Worm (Caenorhabditis elegans): ENCODE results near the gene R05H5.3.

Gene R05H5.3

DNA sequence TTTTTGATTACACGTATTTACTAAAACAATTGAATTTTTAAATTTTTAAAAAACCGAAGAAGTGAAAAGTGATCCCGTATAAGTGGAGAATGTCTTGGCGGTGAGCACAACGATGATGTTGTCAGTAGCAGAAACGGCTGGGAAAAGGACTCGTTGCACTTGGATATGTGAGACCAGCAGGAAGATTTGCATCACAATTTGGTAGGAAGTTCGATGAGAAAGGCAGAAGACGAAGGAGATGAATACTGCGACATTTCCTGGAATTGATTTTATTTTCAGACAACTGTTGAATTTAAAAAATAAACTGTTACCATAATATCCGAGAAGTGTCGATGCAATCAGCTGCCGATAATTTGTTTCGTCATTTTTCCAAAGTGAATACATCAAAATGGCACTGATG is 2.5 kb downstream of the R05H5.3 start, which contains the start of gene R05H5.4:
R05H5.4 (minus strand) TSS at position 101 of the 400 bp plus-strand sequence.
- no peak for TF ChIP-seq nhr-12 (tag; optimal IDR thresholded peaks at IDR 0.05)
- no peak for TF ChIP-seq nhr-2 (tag; optimal IDR thresholded peaks at IDR 0.05)
- no peak for TF ChIP-seq mep-1 (tag; optimal IDR thresholded peaks at IDR 0.05)
- no peak for TF ChIP-seq mab-5 (tag; optimal IDR thresholded peaks at IDR 0.05)
- no peak for TF ChIP-seq sptf-1 (tag; optimal IDR thresholded peaks at IDR 0.05)
- TF ChIP-seq elt-3 (tag; optimal IDR thresholded peaks at IDR 0.05): no peak
- TF ChIP-seq nhr-237 (tag; optimal IDR thresholded peaks at IDR 0.05): no peak
- TF ChIP-seq ceh-83 (GFP tag; optimal IDR thresholded peaks at IDR 0.05): no peak
- TF ChIP-seq unc-39 (tag; optimal IDR thresholded peaks at IDR 0.05): no peak
- TF ChIP-seq bed-3 (GFP tag; optimal IDR thresholded peaks at IDR 0.05): no peak
- TF ChIP-seq flh-1 (GFP tag; optimal IDR thresholded peaks at IDR 0.05): no peak
- no peak for TF ChIP-seq M03D4.4 (tag; optimal IDR thresholded peaks at IDR 0.05)
- no peak for TF ChIP-seq ham-2 (GFP tag; optimal IDR thresholded peaks at IDR 0.05)
- no peak for TF ChIP-seq mls-2 (tag; optimal IDR thresholded peaks at IDR 0.05)

DNA sequence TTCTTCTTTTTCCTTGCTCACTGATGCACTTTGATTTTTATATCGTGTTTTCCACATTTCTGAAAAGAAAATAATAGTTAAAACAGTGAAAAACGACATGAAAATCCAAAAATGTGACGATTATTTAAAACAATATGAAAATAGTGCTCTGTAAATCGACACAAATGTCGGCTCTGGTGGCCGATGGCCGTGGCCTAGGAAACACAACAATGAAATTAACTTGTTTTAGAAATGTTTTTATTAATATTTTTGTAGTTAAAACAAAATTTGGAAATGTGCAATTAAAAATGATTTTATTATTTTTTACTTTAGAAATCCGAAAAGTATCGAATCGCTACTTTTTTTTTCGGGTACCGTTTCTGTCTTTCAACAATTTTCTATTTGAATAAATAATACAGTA is 3.3 kb downstream of the R05H5.3 start, which contains the start of gene arv-1:
arv-1 (minus strand) TSS at position 65 of the 400 bp plus-strand sequence.
- TF ChIP-seq ceh-39 (tag; optimal IDR thresholded peaks at IDR 0.05) (no peak), ceh-43 (GFP tag; optimal IDR thresholded peaks at IDR 0.05) (no peak), drap-1 (GFP tag; optimal IDR thresholded peaks at IDR 0.05) (no peak), ztf-11 (tag; optimal IDR thresholded peaks at IDR 0.05) (no peak), cnd-1 (tag; optimal IDR thresholded peaks at IDR 0.05) (no peak), hlh-1 (tag; optimal IDR thresholded peaks at IDR 0.05) (no peak), nhr-28 (tag; optimal IDR thresholded peaks at IDR 0.05) (no peak), ces-1 (GFP tag; optimal IDR thresholded peaks at IDR 0.05) (peak; percentile 85), lsy-2 (tag; optimal IDR thresholded peaks at IDR 0.05) (peak; percentile 55), nhr-2 (tag; optimal IDR thresholded peaks at IDR 0.05) (no peak), ham-2 (GFP tag; optimal IDR thresholded peaks at IDR 0.05) (no peak), ceh-83 (GFP tag; optimal IDR thresholded peaks at IDR 0.05) (no peak), mep-1 (tag; optimal IDR thresholded peaks at IDR 0.05) (no peak), snpc-4 (tag; optimal IDR thresholded peaks at IDR 0.05) (no peak), sptf-1 (tag; optimal IDR thresholded peaks at IDR 0.05) (peak; percentile 44), zip-8 (tag; optimal IDR thresholded peaks at IDR 0.05) (no peak), blmp-1 (tag; optimal IDR thresholded peaks at IDR 0.05) (no peak), tbx-8 (GFP tag; optimal IDR thresholded peaks at IDR 0.05) (no peak), nhr-12 (tag; optimal IDR thresholded peaks at IDR 0.05) (no peak), unc-120 (tag; optimal IDR thresholded peaks at IDR 0.05; ENCODE audit: poor library complexity, severe bottlenecking) (no peak), lin-32 (GFP tag; optimal IDR thresholded peaks at IDR 0.05) (no peak), mab-5 (tag; optimal IDR thresholded peaks at IDR 0.05) (no peak), mls-2 (tag; optimal IDR thresholded peaks at IDR 0.05) (no peak)

DNA sequence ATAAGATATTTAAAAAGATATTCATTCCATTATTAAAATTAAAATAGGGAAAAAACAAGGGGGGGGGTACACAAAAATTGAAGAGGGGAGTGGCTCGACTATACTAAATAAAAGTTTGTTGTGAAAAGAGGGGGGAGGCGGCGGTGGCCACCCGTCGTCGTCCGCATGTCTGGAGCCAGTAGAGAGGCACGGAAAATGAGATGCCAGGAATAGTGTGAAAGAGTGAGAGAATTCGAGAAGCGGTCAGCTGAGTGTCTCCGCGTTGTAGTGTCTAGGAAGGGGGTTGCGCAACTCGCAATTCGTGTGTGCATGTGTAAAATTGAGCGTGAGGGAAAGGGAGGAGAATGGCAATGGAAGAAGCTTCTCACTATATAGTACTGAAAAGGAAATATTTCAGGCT is 4.8 kb downstream of the R05H5.3 start:
- TF ChIP-seq cnd-1 (tag; optimal IDR thresholded peaks at IDR 0.05): no peak
- TF ChIP-seq unc-62 (GFP tag; optimal IDR thresholded peaks at IDR 0.05): peak; percentile 29
- peak; percentile 68 for TF ChIP-seq pha-4 (tag; optimal IDR thresholded peaks at IDR 0.05)
- TF ChIP-seq hlh-1 (tag; optimal IDR thresholded peaks at IDR 0.05): peak; percentile 32
- no peak for TF ChIP-seq ceh-43 (GFP tag; optimal IDR thresholded peaks at IDR 0.05)
- TF ChIP-seq ces-1 (GFP tag; optimal IDR thresholded peaks at IDR 0.05): peak; percentile 59
- peak; percentile 62 for TF ChIP-seq drap-1 (GFP tag; optimal IDR thresholded peaks at IDR 0.05)
- TF ChIP-seq zip-8 (tag; optimal IDR thresholded peaks at IDR 0.05): peak; percentile 71
- no peak for TF ChIP-seq tbx-8 (GFP tag; optimal IDR thresholded peaks at IDR 0.05)
- peak; percentile 37 for TF ChIP-seq mep-1 (tag; optimal IDR thresholded peaks at IDR 0.05)
- peak; percentile 33 for TF ChIP-seq M03D4.4 (tag; optimal IDR thresholded peaks at IDR 0.05)
- TF ChIP-seq nhr-12 (tag; optimal IDR thresholded peaks at IDR 0.05): no peak
- peak; percentile 52 for TF ChIP-seq mls-2 (tag; optimal IDR thresholded peaks at IDR 0.05)
- TF ChIP-seq sptf-1 (tag; optimal IDR thresholded peaks at IDR 0.05): peak; percentile 64
- TF ChIP-seq ceh-83 (GFP tag; optimal IDR thresholded peaks at IDR 0.05): peak; percentile 20
- TF ChIP-seq unc-120 (tag; optimal IDR thresholded peaks at IDR 0.05; ENCODE audit: poor library complexity, severe bottlenecking): peak; percentile 67

DNA sequence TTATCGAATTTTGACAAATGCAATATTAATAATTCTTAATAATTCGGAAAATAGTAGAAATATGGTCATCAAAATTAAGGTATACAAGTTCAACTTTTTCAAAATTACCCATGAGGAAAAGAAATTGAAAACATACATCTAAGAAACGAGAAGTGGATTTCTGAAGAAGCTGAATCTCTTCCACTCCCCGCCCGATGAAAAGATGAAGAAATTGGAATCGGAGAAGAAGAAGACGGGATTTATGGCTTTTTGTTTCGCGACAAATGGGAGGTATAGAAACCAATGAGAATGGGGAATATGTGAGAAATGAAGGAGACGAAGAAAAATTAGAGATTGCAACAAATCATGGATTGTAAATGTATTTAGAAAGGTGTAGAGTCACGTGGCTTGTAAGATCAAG is 5.6 kb downstream of the R05H5.3 start:
- no peak for TF ChIP-seq ham-2 (GFP tag; optimal IDR thresholded peaks at IDR 0.05)
- peak; percentile 28 for TF ChIP-seq unc-62 (GFP tag; optimal IDR thresholded peaks at IDR 0.05)
- no peak for TF ChIP-seq elt-1 (tag; optimal IDR thresholded peaks at IDR 0.05; ENCODE audit: borderline replicate concordance, insufficient read depth)
- TF ChIP-seq mab-5 (tag; optimal IDR thresholded peaks at IDR 0.05): peak; percentile 23
- no peak for TF ChIP-seq lsy-2 (tag; optimal IDR thresholded peaks at IDR 0.05)
- no peak for TF ChIP-seq nhr-237 (tag; optimal IDR thresholded peaks at IDR 0.05)
- TF ChIP-seq mls-2 (tag; optimal IDR thresholded peaks at IDR 0.05): no peak
- no peak for TF ChIP-seq blmp-1 (tag; optimal IDR thresholded peaks at IDR 0.05)
- no peak for TF ChIP-seq lin-13 (tag; optimal IDR thresholded peaks at IDR 0.05)
- no peak for TF ChIP-seq snpc-4 (tag; optimal IDR thresholded peaks at IDR 0.05)
- no peak for TF ChIP-seq ceh-43 (GFP tag; optimal IDR thresholded peaks at IDR 0.05)
- TF ChIP-seq unc-120 (tag; optimal IDR thresholded peaks at IDR 0.05; ENCODE audit: poor library complexity, severe bottlenecking): no peak
- no peak for TF ChIP-seq hlh-1 (tag; optimal IDR thresholded peaks at IDR 0.05)
- no peak for TF ChIP-seq sptf-1 (tag; optimal IDR thresholded peaks at IDR 0.05)
- TF ChIP-seq ceh-39 (tag; optimal IDR thresholded peaks at IDR 0.05): no peak

Measured in whole organism, mixed stage, embryonic.